Fruit fly (Drosophila melanogaster): Measurements from ENCODE around the gene betaTub97EF.

- no peak for TF ChIP-seq trem (tag; optimal IDR thresholded peaks at IDR 0.05)
- no peak for TF ChIP-seq CG13287 (GFP tag; IDR thresholded peaks at IDR 0.05; ENCODE audit: partially characterized antibody)
- no peak for TF ChIP-seq odd (GFP tag; optimal IDR thresholded peaks at IDR 0.05)
- no peak for TF ChIP-seq gcm2 (GFP tag; optimal IDR thresholded peaks at IDR 0.05)
- no peak for TF ChIP-seq zf30C (GFP tag; optimal IDR thresholded peaks at IDR 0.05)
- no peak for TF ChIP-seq Hr51 (GFP tag; optimal IDR thresholded peaks at IDR 0.05)
- TF ChIP-seq h (optimal IDR thresholded peaks at IDR 0.05) = no peak
- no peak for TF ChIP-seq CG6854 (GFP tag; optimal IDR thresholded peaks at IDR 0.05)
- no peak for TF ChIP-seq Atf-2 (GFP tag; optimal IDR thresholded peaks at IDR 0.05)
- TF ChIP-seq CG6272 (GFP tag; IDR thresholded peaks at IDR 0.05) = no peak
- no peak for TF ChIP-seq Hr3 (GFP tag; optimal IDR thresholded peaks at IDR 0.05)
- TF ChIP-seq CG16863 (GFP tag; optimal IDR thresholded peaks at IDR 0.05) = no peak
- TF ChIP-seq crc (GFP tag; optimal IDR thresholded peaks at IDR 0.05) = no peak
Observed at dm6 chr3R:27987772-27988171, 412 bp downstream of the betaTub97EF start.
